Fruit fly (Drosophila melanogaster) whole organism, prepupa: ENCODE data around the gene CG31793.

Experiments
- CG10631 ChIP-seq: fragments of 200-800 bp; sonication (Bioruptor generic); optimal IDR thresholded peaks from 2 replicates; lab custom pipeline; 2016; ENCODE audit warnings: missing biosample characterization, missing genetic modification characterization
- CG10669 ChIP-seq: fragments of 200-800 bp; sonication (Bioruptor generic); optimal IDR thresholded peaks from 3 replicates; lab custom pipeline; 2018; ENCODE audit warnings: missing biosample characterization, mild to moderate bottlenecking, missing genetic modification characterization, moderate library complexity
- CG11762 ChIP-seq: fragments of 200-800 bp; sonication (Bioruptor generic); optimal IDR thresholded peaks from 3 replicates; lab custom pipeline; 2016; ENCODE audit warnings: missing biosample characterization, missing genetic modification characterization; ENCODE audit not compliant: insufficient read depth
- CG11902 ChIP-seq: fragments of 200-800 bp; sonication (Bioruptor generic); optimal IDR thresholded peaks from 3 replicates; lab custom pipeline; 2016; ENCODE audit warnings: missing biosample characterization, missing genetic modification characterization
- CG15336 ChIP-seq: fragments of 200-800 bp; sonication (Bioruptor generic); IDR thresholded peaks from 2 replicates; pipeline ENCODE4 v1.3.6; 2022; ENCODE audit warnings: missing biosample characterization, missing genetic modification characterization
- CG1621 ChIP-seq: fragments of 200-800 bp; sonication (Bioruptor generic); optimal IDR thresholded peaks from 3 replicates; lab custom pipeline; 2018; ENCODE audit warnings: missing biosample characterization, mild to moderate bottlenecking, missing genetic modification characterization
- CG16779 ChIP-seq: fragments of 200-800 bp; sonication (Bioruptor generic); optimal IDR thresholded peaks from 3 replicates; lab custom pipeline; 2017; ENCODE audit warnings: missing biosample characterization, mild to moderate bottlenecking, missing genetic modification characterization
- CG3032 ChIP-seq: fragments of 200-800 bp; optimal IDR thresholded peaks from 2 replicates; lab custom pipeline; 2019; ENCODE audit warnings: missing biosample characterization, mild to moderate bottlenecking, missing genetic modification characterization, moderate library complexity
- CG31627 ChIP-seq: fragments of 200-800 bp; sonication (Bioruptor generic); optimal IDR thresholded peaks from 3 replicates; lab custom pipeline; 2016; ENCODE audit warnings: missing biosample characterization, missing genetic modification characterization
- CG32006 ChIP-seq: fragments of 200-800 bp; sonication (Bioruptor generic); optimal IDR thresholded peaks from 3 replicates; lab custom pipeline; 2017; ENCODE audit warnings: missing biosample characterization, mild to moderate bottlenecking, missing genetic modification characterization
- CG4318 ChIP-seq: fragments of 200-800 bp; sonication (Bioruptor generic); optimal IDR thresholded peaks from 3 replicates; lab custom pipeline; 2017; ENCODE audit warnings: missing biosample characterization, mild to moderate bottlenecking, missing genetic modification characterization
- CG6163 ChIP-seq: fragments of 200-800 bp; sonication (Bioruptor generic); IDR thresholded peaks from 3 replicates; pipeline ENCODE4 v1.3.6; 2022; ENCODE audit warnings: missing biosample characterization, missing genetic modification characterization
- CG6276 ChIP-seq: fragments of 200-800 bp; sonication (Bioruptor generic); optimal IDR thresholded peaks from 2 replicates; lab custom pipeline; 2017; ENCODE audit warnings: missing biosample characterization, mild to moderate bottlenecking, missing genetic modification characterization
- CG6792 ChIP-seq: fragments of 200-800 bp; sonication (Bioruptor generic); optimal IDR thresholded peaks from 3 replicates; lab custom pipeline; 2016; ENCODE audit warnings: missing biosample characterization, missing genetic modification characterization
- CG6808 ChIP-seq: fragments of 200-800 bp; sonication (Bioruptor generic); optimal IDR thresholded peaks from 3 replicates; lab custom pipeline; 2017; ENCODE audit warnings: missing biosample characterization, missing genetic modification characterization, mild to moderate bottlenecking, moderate library complexity, missing genetic modification reagents
- CG6854 ChIP-seq: fragments of 200-800 bp; sonication (Bioruptor generic); optimal IDR thresholded peaks from 2 replicates; lab custom pipeline; 2017; ENCODE audit warnings: missing biosample characterization, mild to moderate bottlenecking, missing genetic modification characterization
- CG7368 ChIP-seq: fragments of 200-800 bp; sonication (Bioruptor generic); optimal IDR thresholded peaks from 3 replicates; lab custom pipeline; 2016; ENCODE audit warnings: missing biosample characterization, missing genetic modification characterization
- CG8119 ChIP-seq: fragments of 200-800 bp; sonication (Bioruptor generic); IDR thresholded peaks from 3 replicates; pipeline ENCODE4 v1.3.6; 2022; ENCODE audit warnings: missing biosample characterization, missing genetic modification characterization
- CG8632 ChIP-seq: fragments of 200-800 bp; sonication (Bioruptor generic); optimal IDR thresholded peaks from 3 replicates; lab custom pipeline; 2016; ENCODE audit warnings: missing biosample characterization, missing genetic modification characterization
- CG9139 ChIP-seq: fragments of 200-800 bp; sonication (Bioruptor generic); optimal IDR thresholded peaks from 3 replicates; lab custom pipeline; 2017; ENCODE audit warnings: missing biosample characterization, mild to moderate bottlenecking, missing genetic modification characterization
- Eip78C ChIP-seq: fragments of 200-800 bp; sonication (Bioruptor generic); peaks from one replicate; lab custom pipeline; 2016; ENCODE audit warnings: missing biosample characterization, missing genetic modification characterization
- Eip93F ChIP-seq: fragments of 200-800 bp; sonication (Bioruptor generic); optimal IDR thresholded peaks from 2 replicates; lab custom pipeline; 2016; ENCODE audit warnings: missing biosample characterization, mild to moderate bottlenecking, missing genetic modification characterization
- Ets21C ChIP-seq: fragments of 200-800 bp; sonication (Bioruptor generic); optimal IDR thresholded peaks from 3 replicates; lab custom pipeline; 2016; ENCODE audit warnings: missing biosample characterization, missing genetic modification characterization
- Ets96B ChIP-seq: fragments of 200-800 bp; optimal IDR thresholded peaks from 2 replicates; lab custom pipeline; 2019; ENCODE audit warnings: missing biosample characterization, mild to moderate bottlenecking, missing genetic modification characterization, moderate library complexity
- Gug ChIP-seq: fragments of 200-800 bp; sonication (Bioruptor generic); IDR thresholded peaks from 2 replicates; pipeline ENCODE4 v1.3.6; 2022; ENCODE audit warnings: missing biosample characterization, missing genetic modification characterization
- Hr38 ChIP-seq: sonication (Bioruptor generic); optimal IDR thresholded peaks from 2 replicates; lab custom pipeline; 2016; ENCODE audit warnings: missing biosample characterization, missing genetic modification characterization
- Hr4 ChIP-seq: fragments of 200-800 bp; sonication (Bioruptor generic); optimal IDR thresholded peaks from 3 replicates; lab custom pipeline; 2016; ENCODE audit warnings: missing biosample characterization, missing genetic modification characterization
- Lpt ChIP-seq: fragments of 200-800 bp; sonication (Bioruptor generic); optimal IDR thresholded peaks from 3 replicates; lab custom pipeline; 2016; ENCODE audit warnings: missing biosample characterization, missing genetic modification characterization
- Met ChIP-seq: fragments of 200-800 bp; sonication (Bioruptor generic); optimal IDR thresholded peaks from 3 replicates; lab custom pipeline; 2016; ENCODE audit warnings: missing biosample characterization, missing genetic modification characterization
- OdsH ChIP-seq: fragments of 200-800 bp; sonication (Bioruptor generic); optimal IDR thresholded peaks from 3 replicates; lab custom pipeline; 2016; ENCODE audit warnings: missing biosample characterization, missing genetic modification characterization
- Smox ChIP-seq: fragments of 200-800 bp; sonication (Bioruptor generic); optimal IDR thresholded peaks from 3 replicates; lab custom pipeline; 2016; ENCODE audit warnings: missing biosample characterization, missing genetic modification characterization
- Sox102F ChIP-seq: fragments of 200-800 bp; sonication (Bioruptor generic); optimal IDR thresholded peaks from 2 replicates; lab custom pipeline; 2016; ENCODE audit warnings: missing biosample characterization, mild to moderate bottlenecking, missing genetic modification characterization
- Sox14 ChIP-seq: fragments of 200-800 bp; sonication (Bioruptor generic); optimal IDR thresholded peaks from 3 replicates; lab custom pipeline; 2016; ENCODE audit warnings: missing biosample characterization, missing genetic modification characterization
- Sox15 ChIP-seq: fragments of 200-800 bp; sonication (Bioruptor generic); optimal IDR thresholded peaks from 3 replicates; lab custom pipeline; 2016; ENCODE audit warnings: missing biosample characterization, missing genetic modification characterization
- acj6 ChIP-seq: fragments of 200-800 bp; sonication (Bioruptor generic); optimal IDR thresholded peaks from 3 replicates; lab custom pipeline; 2016; ENCODE audit warnings: missing biosample characterization, missing genetic modification characterization
- cyc ChIP-seq: fragments of 200-800 bp; sonication (Bioruptor generic); optimal IDR thresholded peaks from 3 replicates; lab custom pipeline; 2016; ENCODE audit warnings: missing biosample characterization, missing genetic modification characterization
- dac ChIP-seq: fragments of 200-800 bp; sonication (Bioruptor generic); optimal IDR thresholded peaks from 2 replicates; lab custom pipeline; 2017; ENCODE audit warnings: missing biosample characterization, mild to moderate bottlenecking, missing genetic modification characterization
- dsx ChIP-seq: fragments of 200-800 bp; optimal IDR thresholded peaks from 3 replicates; lab custom pipeline; 2019; ENCODE audit warnings: missing biosample characterization, mild to moderate bottlenecking, missing genetic modification characterization, moderate library complexity; ENCODE audit not compliant: poor library complexity, severe bottlenecking
- eg ChIP-seq: fragments of 200-800 bp; sonication (Bioruptor generic); IDR thresholded peaks from 3 replicates; pipeline ENCODE4 v1.3.6; 2022; ENCODE audit warnings: missing biosample characterization, missing genetic modification characterization
- esn ChIP-seq: fragments of 200-800 bp; sonication (Bioruptor generic); optimal IDR thresholded peaks from 2 replicates; lab custom pipeline; 2016; ENCODE audit warnings: missing biosample characterization, mild to moderate bottlenecking, missing genetic modification characterization, moderate library complexity
- fd59A ChIP-seq: fragments of 200-800 bp; sonication (Bioruptor generic); optimal IDR thresholded peaks from 2 replicates; lab custom pipeline; 2017; ENCODE audit warnings: missing biosample characterization, mild to moderate bottlenecking, missing genetic modification characterization, missing genetic modification reagents
- fkh ChIP-seq: fragments of 200-800 bp; sonication (Bioruptor generic); optimal IDR thresholded peaks from 3 replicates; lab custom pipeline; 2017; ENCODE audit warnings: missing biosample characterization, mild to moderate bottlenecking, missing genetic modification characterization, moderate library complexity
- lz ChIP-seq: fragments of 200-800 bp; sonication (Bioruptor generic); optimal IDR thresholded peaks from 3 replicates; lab custom pipeline; 2016; ENCODE audit warnings: missing biosample characterization, missing genetic modification characterization
- net ChIP-seq: fragments of 200-800 bp; sonication (Bioruptor generic); optimal IDR thresholded peaks from 3 replicates; lab custom pipeline; 2016; ENCODE audit warnings: missing biosample characterization, missing genetic modification characterization
- pdm3 ChIP-seq: fragments of 200-800 bp; sonication (Bioruptor generic); optimal IDR thresholded peaks from 3 replicates; lab custom pipeline; 2016; ENCODE audit warnings: missing biosample characterization, missing genetic modification characterization
- salr ChIP-seq, 2 experiments: fragments of 200-800 bp; sonication (Bioruptor generic); optimal IDR thresholded peaks; 3 replicates each; lab custom pipeline; 2016 to 2018; ENCODE audit warnings: missing biosample characterization in 2 of 2, missing genetic modification characterization in 2 of 2, mild to moderate bottlenecking in 1 of 2
- ss ChIP-seq, 2 experiments: fragments of 200-800 bp; sonication (Bioruptor generic); optimal IDR thresholded peaks; 2 replicates in 1 of 2; 3 replicates in 1 of 2; lab custom pipeline; 2017 to 2018; ENCODE audit warnings: mild to moderate bottlenecking in 2 of 2, missing biosample characterization in 2 of 2, missing genetic modification characterization in 2 of 2, moderate library complexity in 1 of 2
- svp ChIP-seq: fragments of 200-800 bp; sonication (Bioruptor generic); peaks from one replicate; lab custom pipeline; 2016; ENCODE audit warnings: missing biosample characterization, missing genetic modification characterization
- topi ChIP-seq: fragments of 200-800 bp; sonication (Bioruptor generic); optimal IDR thresholded peaks from 3 replicates; lab custom pipeline; 2016; ENCODE audit warnings: missing biosample characterization, missing genetic modification characterization
- vri ChIP-seq: fragments of 200-800 bp; sonication (Bioruptor generic); optimal IDR thresholded peaks from 3 replicates; lab custom pipeline; 2016; ENCODE audit warnings: missing biosample characterization, mild to moderate bottlenecking, missing genetic modification characterization

Gene CG31793

DNA sequence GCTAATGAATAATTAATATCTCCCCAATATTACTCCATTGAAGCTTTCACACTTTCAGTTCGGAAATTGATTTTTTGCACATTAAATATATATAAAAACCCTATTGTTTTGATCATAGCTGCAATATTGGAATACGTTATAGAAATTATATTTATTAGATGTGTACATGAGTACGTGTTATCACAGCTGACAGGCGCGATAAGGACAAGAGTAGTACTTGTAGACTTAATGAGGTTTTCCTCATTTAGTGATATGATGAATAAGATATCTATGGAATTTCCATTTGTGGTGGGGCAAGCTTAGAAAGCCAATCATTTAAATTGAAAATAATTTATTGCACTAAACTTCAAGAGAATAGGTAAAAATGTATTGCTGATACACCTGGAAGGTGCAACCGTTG is 699 bp upstream of the CG31793 start:
- TF ChIP-seq CG16779 (tag; lab: Kevin White, UChicago) (no peak), lz (no peak)

DNA sequence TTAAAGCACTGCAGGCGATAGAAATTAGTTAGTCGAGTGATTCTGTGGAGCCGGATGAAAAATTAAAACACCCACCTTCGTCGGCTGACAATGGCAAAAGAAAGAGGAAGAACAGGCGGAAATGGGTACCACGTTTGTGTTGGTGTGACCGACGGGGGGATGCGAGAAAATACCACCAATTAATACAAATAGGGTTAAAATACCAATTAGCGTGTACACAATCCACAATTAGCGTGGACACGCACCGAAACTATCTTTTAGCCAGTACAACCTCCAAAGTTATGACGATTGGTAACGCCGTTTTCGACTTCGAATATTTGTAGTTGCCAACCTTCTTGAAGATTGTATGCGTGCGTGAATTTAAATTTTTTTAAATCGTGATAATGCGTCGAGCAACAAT is 6.0 kb downstream of the CG31793 start, which contains the start of gene RpL30:
Gene RpL30 (minus strand): TSS at position 177 of the 400 bp plus-strand sequence.
- TF ChIP-seq dac (peak; percentile 60), salr (GFP tag; optimal IDR thresholded peaks at IDR 0.05; lab: Kevin White, UChicago) (peak in 1 of 2 experiments; percentile 84), Sox14 (GFP tag; lab: Kevin White, UChicago) (peak; percentile 81), CG9139 (GFP tag; lab: Kevin White, UChicago) (peak; percentile 84), cyc (GFP tag; lab: Kevin White, UChicago) (peak; percentile 77), CG6854 (GFP tag; lab: Kevin White, UChicago) (peak; percentile 98), Lpt (no peak), CG10631 (peak; percentile 33), CG8632 (GFP tag; lab: Kevin White, UChicago) (peak; percentile 61), CG11762 (GFP tag; lab: Kevin White, UChicago) (peak; percentile 52), Hr38 (no peak), CG4318 (GFP tag; lab: Kevin White, UChicago) (no peak), CG11902 (GFP tag; lab: Kevin White, UChicago) (peak; percentile 33), CG7368 (GFP tag; lab: Kevin White, UChicago) (peak; percentile 69), net (GFP tag; lab: Kevin White, UChicago) (peak; percentile 90), ss (GFP tag; optimal IDR thresholded peaks at IDR 0.05; lab: Kevin White, UChicago) (peak; percentile 88 to 89), Ets96B (tag; lab: Kevin White, UChicago) (peak; percentile 60), CG16779 (tag; lab: Kevin White, UChicago) (peak; percentile 85), CG10669 (GFP tag; lab: Kevin White, UChicago) (peak; percentile 48), Sox15 (peak; percentile 36), Gug (no peak), CG31627 (GFP tag; lab: Kevin White, UChicago) (peak; percentile 70), Ets21C (peak; percentile 31), CG15336 (GFP tag; lab: Robert Waterston, UW) (peak; percentile 70), eg (GFP tag; lab: Robert Waterston, UW) (peak; percentile 85), CG6792 (peak; percentile 69), CG32006 (GFP tag; lab: Kevin White, UChicago) (peak; percentile 37), Eip78C (peak; percentile 93), Hr4 (GFP tag; lab: Kevin White, UChicago) (peak; percentile 26), Met (GFP tag; lab: Kevin White, UChicago) (peak; percentile 85), svp (GFP tag; lab: Kevin White, UChicago) (peak; percentile 73), CG8119 (GFP tag; lab: Robert Waterston, UW) (0 out of 3 replicates have a peak, but pooled peaks have one; percentile 44), dsx (GFP tag; lab: Kevin White, UChicago) (peak; percentile 72), topi (GFP tag; lab: Kevin White, UChicago) (peak; percentile 84), CG6808 (GFP tag; lab: Kevin White, UChicago) (peak; percentile 96), esn (GFP tag; lab: Kevin White, UChicago) (peak; percentile 87), fd59A (peak; percentile 43), Smox (GFP tag; lab: Kevin White, UChicago) (peak; percentile 62), CG6163 (GFP tag; lab: Robert Waterston, UW) (peak; percentile 91), Sox102F (GFP tag; lab: Kevin White, UChicago) (peak; percentile 86), Eip93F (GFP tag; lab: Kevin White, UChicago) (no peak), CG6276 (GFP tag; lab: Kevin White, UChicago) (peak; percentile 39), fkh (GFP tag; lab: Kevin White, UChicago) (peak; percentile 79), pdm3 (GFP tag; lab: Kevin White, UChicago) (peak; percentile 70), CG3032 (tag; lab: Kevin White, UChicago) (peak; percentile 63), acj6 (GFP tag; lab: Kevin White, UChicago) (peak; percentile 48), vri (peak; percentile 83), OdsH (peak; percentile 62), CG1621 (tag; lab: Kevin White, UChicago) (peak; percentile 78)
